Worm (Caenorhabditis elegans) whole organism, midembryonic: ENCODE measurements around the gene F13E9.16.

ENCODE experiments used
- T22C8.4 ChIP-seq: fragments of 200-800 bp; sonication (Bioruptor generic); IDR thresholded peaks from 2 replicates; pipeline ENCODE4 v1.3.6; 2022; ENCODE audit warnings: missing genetic modification characterization, missing compliant biosample characterization
- cog-1 ChIP-seq: sonication (generic microtip); optimal IDR thresholded peaks from 2 replicates; lab custom pipeline; 2016; ENCODE audit warnings: missing genetic modification characterization, missing compliant biosample characterization
- flt-1 ChIP-seq: fragments of 200-800 bp; sonication (Bioruptor generic); IDR thresholded peaks from 2 replicates; pipeline ENCODE4 v1.3.6; 2022; ENCODE audit warnings: missing genetic modification characterization, missing compliant biosample characterization
- med-1 ChIP-seq: sonication (generic microtip); optimal IDR thresholded peaks from 2 replicates; lab custom pipeline; 2017; ENCODE audit warnings: missing genetic modification characterization, mild to moderate bottlenecking, missing compliant biosample characterization, antibody characterized with exemption, missing genetic modification reagents; ENCODE audit not compliant: insufficient read depth
- ref-1 ChIP-seq: fragments of 200-800 bp; sonication (Bioruptor generic); conservative IDR thresholded peaks from 2 replicates; pipeline ENCODE4 v1.3.6; 2022; ENCODE audit warnings: missing genetic modification reagents, missing genetic modification characterization, missing compliant biosample characterization
- tab-1 ChIP-seq: fragments of 200-800 bp; sonication (Bioruptor generic); IDR thresholded peaks from 2 replicates; pipeline ENCODE4 v1.3.6; 2022; ENCODE audit warnings: missing genetic modification characterization, missing compliant biosample characterization
- ztf-23 ChIP-seq: fragments of 200-800 bp; sonication (Bioruptor generic); IDR thresholded peaks from 2 replicates; pipeline ENCODE4 v1.3.6; 2022; ENCODE audit warnings: missing genetic modification reagents, missing genetic modification characterization, missing compliant biosample characterization

ce11 chrIV:10842232-10842631, 45.0 kb downstream of the F13E9.16 start:
- TF ChIP-seq flt-1 (GFP tag; lab: Robert Waterston, UW) (no peak), cog-1 (tag; lab: Kevin White, UChicago) (no peak), ztf-23 (GFP tag; lab: Robert Waterston, UW) (no peak), med-1 (GFP tag; lab: Kevin White, UChicago) (no peak), ref-1 (GFP tag; lab: Robert Waterston, UW) (no peak), tab-1 (GFP tag; lab: Robert Waterston, UW) (no peak), T22C8.4 (GFP tag; lab: Robert Waterston, UW) (no peak)
